Fruit fly (Drosophila melanogaster): Measurements from ENCODE around the gene wam.

DNA sequence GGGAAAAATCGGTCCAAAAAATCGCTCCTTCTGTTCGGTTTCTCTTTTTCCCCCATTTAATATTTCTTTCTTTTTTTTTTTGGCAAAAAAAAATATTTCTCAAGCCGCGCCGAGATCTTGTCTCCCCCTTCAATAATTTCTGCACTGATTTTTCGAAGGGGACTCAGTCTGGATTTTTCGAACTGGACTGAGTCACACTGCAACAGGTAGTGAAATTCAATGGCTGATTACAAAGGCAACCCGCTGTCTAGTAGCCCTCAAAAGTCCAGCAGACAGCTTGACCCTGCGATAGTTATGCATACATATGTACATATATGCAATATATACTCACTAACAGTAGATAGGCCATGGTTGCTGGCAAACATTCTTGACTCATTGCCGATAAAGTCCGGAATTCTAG, 32.4 kb upstream of the wam start:
- TF ChIP-seq CG8478 (optimal IDR thresholded peaks at IDR 0.05) = peak; percentile 78
- no peak for TF ChIP-seq CTCF (optimal IDR thresholded peaks at IDR 0.05)
